Worm (Caenorhabditis elegans): ENCODE results near the gene vnut-1.

DNA sequence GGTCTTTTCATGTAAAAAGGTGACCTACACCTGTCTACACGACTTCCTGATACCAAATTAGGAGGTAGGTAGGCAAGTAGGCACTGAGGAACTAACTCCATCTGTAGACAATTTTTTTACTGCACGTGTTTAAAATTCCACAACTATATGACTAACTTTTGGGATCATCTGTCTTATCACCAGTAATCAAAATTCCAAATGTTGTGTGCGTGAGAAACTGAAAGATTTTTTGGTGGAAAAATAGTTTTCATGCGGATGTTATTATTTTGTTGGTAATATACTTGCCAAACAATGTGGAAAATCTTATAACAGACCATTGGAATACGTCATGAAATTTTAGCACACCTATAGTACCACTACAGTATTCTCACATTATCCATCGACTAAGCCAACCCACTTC is 21.6 kb downstream of the vnut-1 start, which contains the start of gene K10H10.13:
- TF ChIP-seq nhr-12 (tag; optimal IDR thresholded peaks at IDR 0.05) (no peak), snpc-4 (tag; optimal IDR thresholded peaks at IDR 0.05) (no peak), unc-62 (GFP tag; optimal IDR thresholded peaks at IDR 0.05) (no peak), mls-2 (tag; optimal IDR thresholded peaks at IDR 0.05) (no peak), nhr-2 (tag; optimal IDR thresholded peaks at IDR 0.05) (no peak), lin-13 (tag; optimal IDR thresholded peaks at IDR 0.05) (no peak), lin-32 (GFP tag; optimal IDR thresholded peaks at IDR 0.05) (no peak), sptf-1 (tag; optimal IDR thresholded peaks at IDR 0.05) (no peak), ztf-11 (tag; optimal IDR thresholded peaks at IDR 0.05) (no peak), nhr-76 (tag; optimal IDR thresholded peaks at IDR 0.05) (no peak)

All from whole organism, mixed stage, embryonic.